Worm (Caenorhabditis elegans): ENCODE data around the gene szy-4.

ce11 chrII:6181337-6181736 lies 17.2 kb upstream of the szy-4 start:
- TF ChIP-seq ceh-16 (tag; optimal IDR thresholded peaks at IDR 0.05) (no peak), F13H6.1 (tag; optimal IDR thresholded peaks at IDR 0.05) (peak; percentile 37), aly-2 (tag; optimal IDR thresholded peaks at IDR 0.05) (no peak), unc-62 (GFP tag; optimal IDR thresholded peaks at IDR 0.05) (no peak), lsy-2 (tag; optimal IDR thresholded peaks at IDR 0.05) (peak in 1 of 2 experiments; percentile 22), elt-1 (tag; optimal IDR thresholded peaks at IDR 0.05) (no peak)
